Worm (Caenorhabditis elegans): ENCODE results near the gene pas-6.

DNA sequence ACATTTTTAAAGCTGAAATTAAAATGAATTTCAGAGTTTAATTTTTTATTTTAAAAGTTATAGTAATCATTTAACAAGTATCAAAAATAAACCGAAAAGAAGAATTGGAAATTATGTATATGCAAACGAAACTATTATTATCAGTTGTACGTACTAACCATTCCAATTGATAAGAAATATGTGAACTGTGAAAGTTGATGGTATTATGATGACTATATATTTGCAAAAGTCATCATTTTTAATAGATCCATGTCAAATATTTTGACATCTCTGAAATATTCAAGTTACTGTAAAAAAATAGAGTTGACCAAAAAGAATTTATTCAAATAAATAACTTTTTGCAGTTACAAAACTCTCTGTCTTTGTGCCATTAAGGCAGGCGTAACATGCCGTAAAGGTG is 36.1 kb downstream of the pas-6 start, which contains the start of gene ugt-48:
- TF ChIP-seq ama-1 (optimal IDR thresholded peaks at IDR 0.05) (no peak), fos-1 (tag; optimal IDR thresholded peaks at IDR 0.05) (no peak), skn-1 (tag; optimal IDR thresholded peaks at IDR 0.05) (no peak)
